Fruit fly (Drosophila melanogaster): ENCODE results near the gene CG2617.

DNA sequence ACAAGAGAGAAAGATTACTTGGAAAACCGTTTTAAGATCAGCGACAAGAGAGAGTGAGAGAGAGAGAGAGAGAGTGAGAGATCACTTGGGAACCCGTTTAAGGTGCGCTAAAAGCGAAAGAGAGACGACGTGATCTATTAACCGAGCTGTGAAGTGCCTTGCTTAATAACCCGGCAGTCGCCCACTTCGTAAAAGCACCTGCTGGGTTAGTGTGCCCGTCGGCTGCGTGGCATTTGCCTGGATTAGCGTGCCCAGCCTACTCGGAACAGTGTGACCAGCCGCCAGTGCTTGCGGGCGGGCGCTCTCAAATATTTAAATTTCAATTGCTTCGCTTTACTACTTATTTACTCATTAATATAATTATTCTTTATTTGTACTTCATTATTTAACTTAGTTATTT is 43.8 kb upstream of the CG2617 start:
- TF ChIP-seq h (optimal IDR thresholded peaks at IDR 0.05) (no peak), insv (optimal IDR thresholded peaks at IDR 0.05) (no peak), psq (optimal IDR thresholded peaks at IDR 0.05) (no peak)
